Worm (Caenorhabditis elegans) whole organism, L3 larva: ENCODE results near the gene rps-25.

ENCODE experiments used
- R02D3.7 ChIP-seq: fragments of 150-350 bp; optimal IDR thresholded peaks from 2 replicates; lab custom pipeline; 2014; ENCODE audit warnings: missing biosample characterization, missing genetic modification characterization
- ZK546.5 ChIP-seq: sonication (generic microtip); optimal IDR thresholded peaks from 2 replicates; lab custom pipeline; 2017; ENCODE audit warnings: missing biosample characterization, missing genetic modification characterization
- aly-2 ChIP-seq: fragments of 150-350 bp; optimal IDR thresholded peaks from 2 replicates; lab custom pipeline; 2014; ENCODE audit warnings: missing biosample characterization, missing genetic modification characterization
- ama-1 ChIP-seq: fragments of 150-350 bp; optimal IDR thresholded peaks from 2 replicates; lab custom pipeline; 2018
- ceh-16 ChIP-seq: sonication (generic microtip); optimal IDR thresholded peaks from 2 replicates; lab custom pipeline; 2017; ENCODE audit warnings: missing biosample characterization, missing genetic modification characterization
- ceh-28 ChIP-seq: fragments of 150-350 bp; optimal IDR thresholded peaks from 2 replicates; lab custom pipeline; 2014; ENCODE audit warnings: missing biosample characterization, missing genetic modification reagents, missing genetic modification characterization
- ceh-82 ChIP-seq: fragments of 150-350 bp; optimal IDR thresholded peaks from 2 replicates; lab custom pipeline; 2014; ENCODE audit warnings: missing biosample characterization, missing genetic modification characterization
- ceh-9 ChIP-seq: sonication (generic microtip); optimal IDR thresholded peaks from 2 replicates; lab custom pipeline; 2018; ENCODE audit warnings: missing biosample characterization, missing genetic modification characterization
- daf-12 ChIP-seq: fragments of 150-350 bp; optimal IDR thresholded peaks from 2 replicates; lab custom pipeline; 2014; ENCODE audit warnings: missing biosample characterization, missing genetic modification reagents, missing genetic modification characterization
- egl-27 ChIP-seq: sonication (generic microtip); optimal IDR thresholded peaks from 4 replicates; lab custom pipeline; 2017; ENCODE audit warnings: missing biosample characterization, missing genetic modification reagents, missing genetic modification characterization
- egl-5 ChIP-seq: fragments of 150-350 bp; optimal IDR thresholded peaks from 2 replicates; lab custom pipeline; 2017; ENCODE audit warnings: missing biosample characterization, missing genetic modification reagents, missing genetic modification characterization, inconsistent platforms
- elt-1 ChIP-seq: fragments of 150-350 bp; optimal IDR thresholded peaks from 2 replicates; lab custom pipeline; 2014; ENCODE audit warnings: missing biosample characterization, missing genetic modification characterization
- elt-2 ChIP-seq: sonication (generic microtip); optimal IDR thresholded peaks from 2 replicates; lab custom pipeline; 2016; ENCODE audit warnings: missing genetic modification reagents, mild to moderate bottlenecking, missing genetic modification characterization, missing compliant biosample characterization
- elt-3 ChIP-seq, 3 experiments: fragments of 150-350 bp in 1 of 3; sonication (generic microtip) in 2 of 3; optimal IDR thresholded peaks; 2 replicates in 2 of 3; 4 replicates in 1 of 3; lab custom pipeline; 2014 to 2017; ENCODE audit warnings: missing biosample characterization in 3 of 3, missing genetic modification characterization in 3 of 3
- eor-1 ChIP-seq, 2 experiments: fragments of 150-350 bp; optimal IDR thresholded peaks; 2 replicates each; lab custom pipeline; 2014 to 2018; ENCODE audit warnings: missing biosample characterization in 2 of 2, missing genetic modification characterization in 2 of 2
- fkh-10 ChIP-seq: sonication (generic microtip); optimal IDR thresholded peaks from 2 replicates; lab custom pipeline; 2017; ENCODE audit warnings: missing biosample characterization, missing genetic modification reagents, missing genetic modification characterization
- fkh-2 ChIP-seq: fragments of 150-350 bp; optimal IDR thresholded peaks from 2 replicates; lab custom pipeline; 2014; ENCODE audit warnings: missing biosample characterization, missing genetic modification reagents, missing genetic modification characterization
- fos-1 ChIP-seq: fragments of 150-350 bp; optimal IDR thresholded peaks from 2 replicates; lab custom pipeline; 2014; ENCODE audit warnings: missing biosample characterization, missing genetic modification characterization
- hmg-11 ChIP-seq: sonication (generic microtip); optimal IDR thresholded peaks from 2 replicates; lab custom pipeline; 2016; ENCODE audit warnings: missing genetic modification characterization, missing compliant biosample characterization
- jun-1 ChIP-seq: fragments of 150-350 bp; optimal IDR thresholded peaks from 2 replicates; lab custom pipeline; 2014; ENCODE audit warnings: missing biosample characterization, missing genetic modification reagents, missing genetic modification characterization
- lin-15B ChIP-seq: fragments of 150-350 bp; optimal IDR thresholded peaks from 2 replicates; lab custom pipeline; 2014; ENCODE audit warnings: missing biosample characterization, missing genetic modification characterization
- lin-39 ChIP-seq: fragments of 150-350 bp; optimal IDR thresholded peaks from 2 replicates; lab custom pipeline; 2018; ENCODE audit warnings: missing biosample characterization, missing genetic modification reagents, missing genetic modification characterization
- lsy-12 ChIP-seq: sonication (generic microtip); optimal IDR thresholded peaks from 2 replicates; lab custom pipeline; 2016; ENCODE audit warnings: mild to moderate bottlenecking, missing genetic modification characterization, missing compliant biosample characterization
- mdl-1 ChIP-seq: fragments of 150-350 bp; optimal IDR thresholded peaks from 2 replicates; lab custom pipeline; 2014; ENCODE audit warnings: missing biosample characterization, missing genetic modification characterization
- mml-1 ChIP-seq: fragments of 150-350 bp; sonication (generic microtip); optimal IDR thresholded peaks from 3 replicates; lab custom pipeline; 2014; ENCODE audit warnings: missing biosample characterization, missing genetic modification characterization
- nfya-1 ChIP-seq: sonication (generic microtip); optimal IDR thresholded peaks from 2 replicates; lab custom pipeline; 2017; ENCODE audit warnings: missing genetic modification characterization, mild to moderate bottlenecking, missing compliant biosample characterization, antibody characterized with exemption, moderate library complexity; ENCODE audit not compliant: insufficient read depth
- nhr-11 ChIP-seq: fragments of 150-350 bp; optimal IDR thresholded peaks from 2 replicates; lab custom pipeline; 2014; ENCODE audit warnings: missing biosample characterization, missing genetic modification characterization
- nhr-12 ChIP-seq: fragments of 150-350 bp; optimal IDR thresholded peaks from 2 replicates; lab custom pipeline; 2014; ENCODE audit warnings: missing biosample characterization, missing genetic modification characterization
- nhr-23 ChIP-seq: fragments of 150-350 bp; optimal IDR thresholded peaks from 2 replicates; lab custom pipeline; 2014; ENCODE audit warnings: missing biosample characterization, missing genetic modification reagents, missing genetic modification characterization
- nhr-237 ChIP-seq: fragments of 150-350 bp; optimal IDR thresholded peaks from 2 replicates; lab custom pipeline; 2014; ENCODE audit warnings: missing biosample characterization, missing genetic modification characterization
- nhr-25 ChIP-seq: sonication (generic microtip); optimal IDR thresholded peaks from 2 replicates; lab custom pipeline; 2017; ENCODE audit warnings: missing biosample characterization, missing genetic modification characterization
- nhr-28 ChIP-seq: fragments of 150-350 bp; optimal IDR thresholded peaks from 2 replicates; lab custom pipeline; 2014; ENCODE audit warnings: missing biosample characterization, missing genetic modification characterization
- nhr-43 ChIP-seq: sonication (generic microtip); optimal IDR thresholded peaks from 2 replicates; lab custom pipeline; 2016; ENCODE audit warnings: mild to moderate bottlenecking, missing genetic modification characterization, missing compliant biosample characterization; ENCODE audit not compliant: poor library complexity, severe bottlenecking
- nhr-76 ChIP-seq: fragments of 150-350 bp; sonication (generic microtip); optimal IDR thresholded peaks from 5 replicates; lab custom pipeline; 2014; ENCODE audit warnings: missing biosample characterization, missing genetic modification characterization
- pha-4 ChIP-seq: fragments of 150-350 bp; optimal IDR thresholded peaks from 2 replicates; lab custom pipeline; 2014; ENCODE audit warnings: missing biosample characterization, missing genetic modification reagents, missing genetic modification characterization
- pqm-1 ChIP-seq: fragments of 150-350 bp; optimal IDR thresholded peaks from 2 replicates; lab custom pipeline; 2017; ENCODE audit warnings: missing biosample characterization, missing genetic modification characterization, inconsistent platforms
- skn-1 ChIP-seq: fragments of 150-350 bp; optimal IDR thresholded peaks from 2 replicates; lab custom pipeline; 2014; ENCODE audit warnings: missing biosample characterization, missing genetic modification characterization
- snpc-4 ChIP-seq: fragments of 150-350 bp; optimal IDR thresholded peaks from 2 replicates; lab custom pipeline; 2014; ENCODE audit warnings: missing biosample characterization, missing genetic modification characterization
- tbx-2 ChIP-seq: sonication (generic microtip); optimal IDR thresholded peaks from 2 replicates; lab custom pipeline; 2016; ENCODE audit warnings: mild to moderate bottlenecking, missing genetic modification characterization, missing compliant biosample characterization
- unc-39 ChIP-seq: sonication (generic microtip); optimal IDR thresholded peaks from 4 replicates; lab custom pipeline; 2017; ENCODE audit warnings: missing biosample characterization, missing genetic modification characterization
- unc-62 ChIP-seq: fragments of 150-350 bp; sonication (generic microtip); optimal IDR thresholded peaks from 4 replicates; lab custom pipeline; 2014; ENCODE audit warnings: missing biosample characterization, missing genetic modification reagents, missing genetic modification characterization
- zag-1 ChIP-seq: fragments of 150-350 bp; optimal IDR thresholded peaks from 2 replicates; lab custom pipeline; 2014; ENCODE audit warnings: missing biosample characterization, missing genetic modification characterization
- ztf-11 ChIP-seq: fragments of 150-350 bp; optimal IDR thresholded peaks from 2 replicates; lab custom pipeline; 2014; ENCODE audit warnings: missing biosample characterization, missing genetic modification characterization
- ztf-4 ChIP-seq: fragments of 150-350 bp; optimal IDR thresholded peaks from 2 replicates; lab custom pipeline; 2014; ENCODE audit warnings: missing biosample characterization, missing genetic modification characterization

Gene rps-25

DNA sequence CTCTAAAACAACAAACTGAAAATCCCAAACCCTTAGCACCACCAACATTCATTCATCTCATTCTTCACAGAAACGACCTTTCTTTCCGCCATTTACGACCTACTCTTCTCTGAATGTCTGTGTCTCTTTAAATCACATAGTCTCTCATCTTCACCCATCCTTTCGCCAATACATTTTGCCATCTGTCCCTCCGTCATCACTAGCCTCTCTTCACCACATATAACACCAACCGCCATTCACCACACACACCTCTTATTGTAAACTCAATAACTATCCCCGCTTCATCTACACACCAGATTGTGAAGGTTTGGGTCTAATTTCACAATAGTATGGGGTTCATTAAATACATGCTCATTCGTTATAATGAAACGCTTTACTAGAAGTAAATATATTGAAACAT, 23.1 kb upstream of the rps-25 start:
- TF ChIP-seq ceh-16, result no peak
- no peak for TF ChIP-seq pha-4
- TF ChIP-seq nhr-11 (tag; lab: Kevin White, UChicago), result no peak
- no peak for TF ChIP-seq nhr-237 (tag; lab: Kevin White, UChicago)
- no peak for TF ChIP-seq fkh-2 (tag; lab: Kevin White, UChicago)
- no peak for TF ChIP-seq lin-15B (tag; lab: Kevin White, UChicago)
- TF ChIP-seq lin-39 (tag; lab: Kevin White, UChicago), result no peak

DNA sequence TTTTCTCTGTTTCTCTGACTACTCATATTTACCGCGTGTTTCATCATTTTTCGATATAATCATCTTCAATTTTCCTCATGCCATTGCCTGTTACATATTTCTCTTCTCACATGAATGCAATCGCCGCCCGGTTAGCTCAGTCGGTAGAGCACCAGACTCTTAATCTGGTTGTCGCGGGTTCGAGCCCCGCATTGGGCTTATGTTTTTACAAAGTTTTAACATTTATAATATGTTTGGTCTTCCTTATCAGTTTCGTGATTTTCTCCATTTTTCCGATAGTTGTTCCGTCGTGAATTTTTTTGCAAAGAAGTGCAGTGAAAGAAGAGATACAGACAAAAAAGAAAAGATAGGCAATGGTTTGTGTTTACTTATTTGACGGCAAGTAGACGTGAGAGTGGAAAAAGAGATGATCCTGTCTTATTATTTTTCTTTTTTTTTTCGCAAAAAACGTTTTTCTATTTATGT, 19.7 kb upstream of the rps-25 start:
- TF ChIP-seq ceh-28 (tag; lab: Kevin White, UChicago) (peak; percentile 64), ceh-9 (tag; lab: Kevin White, UChicago) (no peak), ZK546.5 (tag; lab: Kevin White, UChicago) (no peak), unc-62 (GFP tag; lab: Kevin White, UChicago) (no peak), aly-2 (tag; lab: Kevin White, UChicago) (no peak), fos-1 (tag; lab: Kevin White, UChicago) (peak; percentile 58), R02D3.7 (tag; lab: Kevin White, UChicago) (peak; percentile 21), nhr-25 (tag; lab: Kevin White, UChicago) (peak; percentile 74), egl-27 (tag; lab: Kevin White, UChicago) (peak; percentile 62), nhr-43 (tag; lab: Kevin White, UChicago) (peak; percentile 79), eor-1 (tag; optimal IDR thresholded peaks at IDR 0.05; lab: Kevin White, UChicago) (peak in 1 of 2 experiments; percentile 44), lsy-12 (peak; percentile 87), elt-1 (tag; lab: Kevin White, UChicago) (peak; percentile 2), fkh-2 (tag; lab: Kevin White, UChicago) (no peak), tbx-2 (tag; lab: Kevin White, UChicago) (peak; percentile 66), pha-4 (peak; percentile 93), ztf-11 (tag; lab: Kevin White, UChicago) (no peak), nfya-1 (tag; lab: Kevin White, UChicago) (peak; percentile 73), ceh-16 (no peak), unc-39 (tag; lab: Kevin White, UChicago) (no peak), ceh-82 (tag; lab: Kevin White, UChicago) (peak; percentile 28), ama-1 (lab: Kevin White, UChicago) (no peak), nhr-12 (tag; lab: Kevin White, UChicago) (no peak), hmg-11 (peak; percentile 82), fkh-10 (no peak), mml-1 (tag; lab: Kevin White, UChicago) (no peak), lin-15B (tag; lab: Kevin White, UChicago) (peak; percentile 13), nhr-237 (tag; lab: Kevin White, UChicago) (no peak), ztf-4 (tag; lab: Kevin White, UChicago) (peak; percentile 3), nhr-23 (tag; lab: Kevin White, UChicago) (peak; percentile 43), skn-1 (tag; lab: Kevin White, UChicago) (peak; percentile 81), zag-1 (no peak), jun-1 (peak; percentile 67), egl-5 (tag; lab: Kevin White, UChicago) (no peak), pqm-1 (peak; percentile 95), mdl-1 (tag; lab: Kevin White, UChicago) (no peak), nhr-76 (tag; lab: Kevin White, UChicago) (peak; percentile 63), snpc-4 (peak; percentile 81), elt-3 (tag; optimal IDR thresholded peaks at IDR 0.05; lab: Kevin White, UChicago) (peak in 2 of 3 experiments; percentile 12 to 82), nhr-28 (tag; lab: Kevin White, UChicago) (no peak), daf-12 (tag; lab: Kevin White, UChicago) (no peak), lin-39 (tag; lab: Kevin White, UChicago) (peak; percentile 60), elt-2 (peak; percentile 94)
